Worm (Caenorhabditis elegans): ENCODE measurements around the gene Y54G2A.13.
"Not testable (repeated sequence)": the region's sequence is repeated elsewhere in the genome, so short reads cannot be mapped to it uniquely, and the experiment has no call there.

Y54G2A.13 gene

ce11 chrIV:2793956-2794355 is 25.6 kb downstream of the Y54G2A.13 start:
- no peak for TF ChIP-seq efl-1 (optimal IDR thresholded peaks at IDR 0.05)
- TF ChIP-seq efl-1 (GFP tag; optimal IDR thresholded peaks at IDR 0.05 in 1 of 2), result peak in 1 of 2 experiments; percentile 25
- TF ChIP-seq ces-1 (GFP tag; optimal IDR thresholded peaks at IDR 0.05), result no peak
- no peak for TF ChIP-seq elt-2 (tag; optimal IDR thresholded peaks at IDR 0.05)

ce11 chrIV:2788389-2788788 is 31.1 kb downstream of the Y54G2A.13 start, which contains the start of gene atln-1:
Gene atln-1, plus strand, starts transcription at chrIV:2788689.
- TF ChIP-seq mdl-1 (tag; optimal IDR thresholded peaks at IDR 0.05); ama-1 (optimal IDR thresholded peaks at IDR 0.05); snpc-4 (tag; optimal IDR thresholded peaks at IDR 0.05): not testable (repeated sequence)

DNA sequence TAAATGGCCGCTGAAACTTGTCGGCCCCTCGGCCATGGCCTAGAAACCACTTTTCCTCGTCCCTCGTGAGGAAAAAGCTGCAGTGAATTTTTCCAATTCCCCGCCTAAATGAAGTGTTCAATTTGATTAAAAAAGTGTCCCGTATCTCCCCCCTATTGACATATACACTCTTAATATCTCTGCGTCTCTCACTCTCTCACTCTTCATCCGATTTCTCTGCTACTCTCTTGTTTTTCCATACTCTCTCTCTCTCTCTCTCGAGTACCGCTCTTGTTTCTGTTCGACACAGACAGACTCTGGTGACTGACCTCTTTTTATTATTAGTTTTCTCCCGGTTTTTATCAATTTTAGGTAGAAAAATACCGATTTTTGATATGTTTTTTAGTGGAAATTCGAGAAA is 34.5 kb downstream of the Y54G2A.13 start:
- TF ChIP-seq pag-3 (tag; optimal IDR thresholded peaks at IDR 0.05; ENCODE audit: borderline replicate concordance, insufficient read depth) (no peak), sup-37 (GFP tag; optimal IDR thresholded peaks at IDR 0.05) (no peak), elt-2 (tag; optimal IDR thresholded peaks at IDR 0.05) (no peak), nhr-47 (tag; optimal IDR thresholded peaks at IDR 0.05) (peak; percentile 54), nhr-90 (tag; optimal IDR thresholded peaks at IDR 0.05; ENCODE audit: poor library complexity) (peak; percentile 48), swsn-7 (tag; optimal IDR thresholded peaks at IDR 0.05) (peak; percentile 36), isw-1 (GFP tag; IDR thresholded peaks at IDR 0.05) (peak; percentile 27), nhr-85 (tag) (peak; percentile 71), hlh-17 (GFP tag; optimal IDR thresholded peaks at IDR 0.05; ENCODE audit: borderline replicate concordance) (no peak), C34B4.2 (tag; optimal IDR thresholded peaks at IDR 0.05) (no peak), elt-3 (tag; optimal IDR thresholded peaks at IDR 0.05) (peak in 1 of 6 experiments; percentile 26), jun-1 (tag; optimal IDR thresholded peaks at IDR 0.05) (no peak), lsy-2 (tag; optimal IDR thresholded peaks at IDR 0.05) (peak; percentile 46 to 57), unc-86 (tag; optimal IDR thresholded peaks at IDR 0.05) (no peak), dpl-1 (GFP tag; optimal IDR thresholded peaks at IDR 0.05) (peak; percentile 37 to 45 (median 43)), mep-1 (tag; optimal IDR thresholded peaks at IDR 0.05) (peak; percentile 64), xbp-1 (tag; optimal IDR thresholded peaks at IDR 0.05) (peak; percentile 29), tlp-1 (tag; optimal IDR thresholded peaks at IDR 0.05) (no peak), ztf-4 (tag; optimal IDR thresholded peaks at IDR 0.05) (no peak), egl-13 (tag; optimal IDR thresholded peaks at IDR 0.05) (no peak), dsc-1 (tag; optimal IDR thresholded peaks at IDR 0.05) (peak; percentile 15), lin-35 (GFP tag; optimal IDR thresholded peaks at IDR 0.05) (peak; percentile 45 to 55), nhr-20 (tag; optimal IDR thresholded peaks at IDR 0.05) (peak; percentile 46), efl-1 (optimal IDR thresholded peaks at IDR 0.05) (peak; percentile 69 to 72), efl-1 (GFP tag; optimal IDR thresholded peaks at IDR 0.05 in 1 of 2) (peak; percentile 47 to 87), lin-14 (GFP tag; optimal IDR thresholded peaks at IDR 0.05) (no peak), fos-1 (tag; optimal IDR thresholded peaks at IDR 0.05) (no peak), snu-23 (GFP tag; optimal IDR thresholded peaks at IDR 0.05) (peak; percentile 68), ceh-82 (tag; optimal IDR thresholded peaks at IDR 0.05) (peak; percentile 3 to 46 (median 40)), grh-1 (GFP tag; IDR thresholded peaks at IDR 0.05) (0 out of 2 replicates have a peak, but pooled peaks have one; percentile 13), nhr-84 (tag; optimal IDR thresholded peaks at IDR 0.05) (no peak), nhr-71 (tag; optimal IDR thresholded peaks at IDR 0.05) (peak; percentile 68), blmp-1 (tag; optimal IDR thresholded peaks at IDR 0.05) (peak; percentile 38), ceh-90 (tag; optimal IDR thresholded peaks at IDR 0.05) (no peak), rnt-1 (tag; optimal IDR thresholded peaks at IDR 0.05) (no peak), tbx-2 (tag; optimal IDR thresholded peaks at IDR 0.05) (peak; percentile 46)

Data from whole organism, L1 larva.